1 fruit fly cellular context compared by ENCODE assay signal in genomic region chr3R:5587863-5588519, dm6.
TF ChIP-seq lines count a peak whose summit lies in the region.

Gene CG2926, minus strand, starts transcription at chr3R:5588380.

TF ChIP-seq in whole organism, embryonic, 481 proteins besides CTCF, POLR2A, EP300 and RAD21 (continued from another document and continues in another):
- peak; percentile 71 for TF ChIP-seq pzg (GFP tag; optimal IDR thresholded peaks at IDR 0.05; lab: Kevin White, UChicago)
- TF ChIP-seq vvl (GFP tag; IDR thresholded peaks at IDR 0.05; lab: Robert Waterston, UW), result peak; percentile 51
- peak; percentile 91 for TF ChIP-seq mld (GFP tag; IDR thresholded peaks at IDR 0.05; lab: Robert Waterston, UW; ENCODE audit: partially characterized antibody)
- TF ChIP-seq sqz (GFP tag; optimal IDR thresholded peaks at IDR 0.05; lab: Kevin White, UChicago), result no peak
- no peak for TF ChIP-seq ap (GFP tag; IDR thresholded peaks at IDR 0.05; lab: Robert Waterston, UW)
- TF ChIP-seq unpg (GFP tag; optimal IDR thresholded peaks at IDR 0.05; lab: Kevin White, UChicago), result no peak
- no peak for TF ChIP-seq kni (GFP tag; optimal IDR thresholded peaks at IDR 0.05; lab: Kevin White, UChicago)
- no peak for TF ChIP-seq Doc2 (GFP tag; IDR thresholded peaks at IDR 0.05; lab: Robert Waterston, UW)
- TF ChIP-seq rib (GFP tag; IDR thresholded peaks at IDR 0.05; lab: Robert Waterston, UW), result peak; percentile 57
- TF ChIP-seq CG30431 (GFP tag; optimal IDR thresholded peaks at IDR 0.05; lab: Kevin White, UChicago), result no peak
- no peak for TF ChIP-seq CG10209 (GFP tag; optimal IDR thresholded peaks at IDR 0.05; lab: Kevin White, UChicago)
- TF ChIP-seq slbo (GFP tag; IDR thresholded peaks at IDR 0.05; lab: Robert Waterston, UW), result peak; percentile 72
- no peak for TF ChIP-seq MTF-1 (GFP tag; optimal IDR thresholded peaks at IDR 0.05; lab: Kevin White, UChicago; ENCODE audit: borderline replicate concordance)
- peak; percentile 62 for TF ChIP-seq CG6272 (GFP tag; IDR thresholded peaks at IDR 0.05; lab: Robert Waterston, UW)
- peak; percentile 69 for TF ChIP-seq lilli (GFP tag; optimal IDR thresholded peaks at IDR 0.05; lab: Kevin White, UChicago)
- TF ChIP-seq Lhr (GFP tag; optimal IDR thresholded peaks at IDR 0.05; lab: Kevin White, UChicago), result no peak
- TF ChIP-seq CG6854 (GFP tag; optimal IDR thresholded peaks at IDR 0.05; lab: Kevin White, UChicago), result no peak
- no peak for TF ChIP-seq CG18476 (GFP tag; optimal IDR thresholded peaks at IDR 0.05; lab: Kevin White, UChicago)
- no peak for TF ChIP-seq Abd-B (GFP tag; optimal IDR thresholded peaks at IDR 0.05; lab: Kevin White, UChicago)
- peak; percentile 58 for TF ChIP-seq Atf6 (GFP tag; IDR thresholded peaks at IDR 0.05; lab: Robert Waterston, UW)
- no peak for TF ChIP-seq aop (GFP tag; IDR thresholded peaks at IDR 0.05; lab: Robert Waterston, UW)
- peak; percentile 13 for TF ChIP-seq tx (GFP tag; optimal IDR thresholded peaks at IDR 0.05; lab: Kevin White, UChicago)
- TF ChIP-seq inv (GFP tag; IDR thresholded peaks at IDR 0.05; lab: Robert Waterston, UW; ENCODE audit: partially characterized antibody), result peak; percentile 84
- TF ChIP-seq exex (tag; optimal IDR thresholded peaks at IDR 0.05; lab: Kevin White, UChicago), result no peak
- peak; percentile 80 for TF ChIP-seq CG34224 (GFP tag; IDR thresholded peaks at IDR 0.05; lab: Robert Waterston, UW; ENCODE audit: partially characterized antibody)
- TF ChIP-seq H2.0 (GFP tag; IDR thresholded peaks at IDR 0.05; lab: Robert Waterston, UW), result no peak
- peak; percentile 65 for TF ChIP-seq CG3995 (GFP tag; optimal IDR thresholded peaks at IDR 0.05; lab: Kevin White, UChicago)
- TF ChIP-seq so (GFP tag; IDR thresholded peaks at IDR 0.05; lab: Robert Waterston, UW), result no peak
- no peak for TF ChIP-seq klu (GFP tag; IDR thresholded peaks at IDR 0.05; lab: Robert Waterston, UW)
- no peak for TF ChIP-seq dati (GFP tag; IDR thresholded peaks at IDR 0.05; lab: Robert Waterston, UW)
- TF ChIP-seq tup (GFP tag; optimal IDR thresholded peaks at IDR 0.05; lab: Kevin White, UChicago), result no peak
- peak in 1 of 2 experiments; percentile 25 for TF ChIP-seq dpn (GFP tag; optimal IDR thresholded peaks at IDR 0.05; lab: Kevin White, UChicago)
- TF ChIP-seq sim (GFP tag; IDR thresholded peaks at IDR 0.05; lab: Robert Waterston, UW), result no peak
- peak; percentile 68 for TF ChIP-seq CG2129 (GFP tag; IDR thresholded peaks at IDR 0.05; lab: Robert Waterston, UW; ENCODE audit: partially characterized antibody)
- TF ChIP-seq HLH3B (GFP tag; IDR thresholded peaks at IDR 0.05; lab: Robert Waterston, UW), result 0 out of 2 replicates have a peak, but pooled peaks have one; percentile 6
- TF ChIP-seq CG14667 (GFP tag; IDR thresholded peaks at IDR 0.05; lab: Robert Waterston, UW), result no peak
- no peak for TF ChIP-seq Blimp-1 (GFP tag; optimal IDR thresholded peaks at IDR 0.05; lab: Kevin White, UChicago)
- TF ChIP-seq seq (GFP tag; IDR thresholded peaks at IDR 0.05; lab: Robert Waterston, UW), result no peak
- TF ChIP-seq hbn (GFP tag; IDR thresholded peaks at IDR 0.05; lab: Robert Waterston, UW; ENCODE audit: partially characterized antibody), result peak; percentile 83
- TF ChIP-seq bab2 (GFP tag; optimal IDR thresholded peaks at IDR 0.05; lab: Kevin White, UChicago), result no peak
- TF ChIP-seq CG1647 (GFP tag; optimal IDR thresholded peaks at IDR 0.05; lab: Kevin White, UChicago), result no peak
- peak; percentile 63 for TF ChIP-seq CG15514 (GFP tag; optimal IDR thresholded peaks at IDR 0.05; lab: Kevin White, UChicago)
- TF ChIP-seq crol (GFP tag; IDR thresholded peaks at IDR 0.05; lab: Robert Waterston, UW), result 0 out of 2 replicates have a peak, but pooled peaks have one; percentile 15
- TF ChIP-seq slp2 (GFP tag; optimal IDR thresholded peaks at IDR 0.05; lab: Kevin White, UChicago), result no peak
- TF ChIP-seq HHEX (GFP tag; optimal IDR thresholded peaks at IDR 0.05; lab: Kevin White, UChicago), result no peak
- TF ChIP-seq CG9876 (GFP tag; optimal IDR thresholded peaks at IDR 0.05; lab: Kevin White, UChicago), result peak; percentile 53
- TF ChIP-seq sd (tag; optimal IDR thresholded peaks at IDR 0.05; lab: Kevin White, UChicago), result no peak
- no peak for TF ChIP-seq CG1832 (GFP tag; optimal IDR thresholded peaks at IDR 0.05; lab: Kevin White, UChicago)
- TF ChIP-seq fru (optimal IDR thresholded peaks at IDR 0.05; lab: Kevin White, UChicago), result no peak
- peak; percentile 59 for TF ChIP-seq sna (GFP tag; IDR thresholded peaks at IDR 0.05; lab: Robert Waterston, UW; ENCODE audit: partially characterized antibody)
- TF ChIP-seq hb (GFP tag; IDR thresholded peaks at IDR 0.05; lab: Robert Waterston, UW; ENCODE audit: partially characterized antibody), result peak; percentile 84
- peak; percentile 94 for TF ChIP-seq CG5245 (GFP tag; optimal IDR thresholded peaks at IDR 0.05; lab: Kevin White, UChicago)
- TF ChIP-seq Bgb (GFP tag; IDR thresholded peaks at IDR 0.05; lab: Robert Waterston, UW; ENCODE audit: partially characterized antibody), result peak; percentile 94
- no peak for TF ChIP-seq disco-r (GFP tag; optimal IDR thresholded peaks at IDR 0.05; lab: Kevin White, UChicago)
- 0 out of 2 replicates have a peak, but pooled peaks have one; percentile 5 for TF ChIP-seq ttk (GFP tag; IDR thresholded peaks at IDR 0.05; lab: Robert Waterston, UW)
- peak; percentile 55 for TF ChIP-seq chm (GFP tag; IDR thresholded peaks at IDR 0.05; lab: Robert Waterston, UW)
- peak; percentile 74; the same call in 2 of the 3 replicates for TF ChIP-seq Doc3 (GFP tag; IDR thresholded peaks at IDR 0.05; lab: Robert Waterston, UW; ENCODE audit: partially characterized antibody)
- TF ChIP-seq CG4360 (GFP tag; IDR thresholded peaks at IDR 0.05; lab: Robert Waterston, UW), result no peak
- TF ChIP-seq fu2 (GFP tag; optimal IDR thresholded peaks at IDR 0.05; lab: Kevin White, UChicago), result peak; percentile 40
- TF ChIP-seq Bdp1 (GFP tag; optimal IDR thresholded peaks at IDR 0.05; lab: Kevin White, UChicago), result no peak
- no peak for TF ChIP-seq CG1024 (GFP tag; IDR thresholded peaks at IDR 0.05; lab: Robert Waterston, UW)
- no peak for TF ChIP-seq wor (GFP tag; IDR thresholded peaks at IDR 0.05; lab: Robert Waterston, UW)
- no peak for TF ChIP-seq hth (optimal IDR thresholded peaks at IDR 0.05; lab: Kevin White, UChicago)
- no peak for TF ChIP-seq CG12236 (GFP tag; optimal IDR thresholded peaks at IDR 0.05; lab: Kevin White, UChicago)
- TF ChIP-seq CG15601 (tag; optimal IDR thresholded peaks at IDR 0.05; lab: Kevin White, UChicago), result no peak
- TF ChIP-seq HLH4C (GFP tag; IDR thresholded peaks at IDR 0.05; lab: Robert Waterston, UW; ENCODE audit: partially characterized antibody), result peak; percentile 84
- TF ChIP-seq CG17829 (tag; optimal IDR thresholded peaks at IDR 0.05; lab: Kevin White, UChicago), result peak; percentile 57
- peak; percentile 64 for TF ChIP-seq Dp (GFP tag; optimal IDR thresholded peaks at IDR 0.05; lab: Kevin White, UChicago)
- TF ChIP-seq CG2116 (GFP tag; optimal IDR thresholded peaks at IDR 0.05; lab: Kevin White, UChicago), result peak; percentile 69
- no peak for TF ChIP-seq Ssrp (tag; optimal IDR thresholded peaks at IDR 0.05; lab: Kevin White, UChicago)
- no peak for TF ChIP-seq CG15011 (GFP tag; optimal IDR thresholded peaks at IDR 0.05; lab: Kevin White, UChicago)
- TF ChIP-seq ham (GFP tag; IDR thresholded peaks at IDR 0.05; lab: Robert Waterston, UW), result no peak
- no peak for TF ChIP-seq CG10565 (GFP tag; optimal IDR thresholded peaks at IDR 0.05; lab: Kevin White, UChicago)
- no peak for TF ChIP-seq Vsx1 (GFP tag; optimal IDR thresholded peaks at IDR 0.05; lab: Kevin White, UChicago)
- TF ChIP-seq mam (GFP tag; optimal IDR thresholded peaks at IDR 0.05; lab: Kevin White, UChicago), result peak; percentile 70
- TF ChIP-seq gro (GFP tag; optimal IDR thresholded peaks at IDR 0.05; lab: Kevin White, UChicago), result no peak
- peak; percentile 89 for TF ChIP-seq Scr (GFP tag; IDR thresholded peaks at IDR 0.05; lab: Robert Waterston, UW; ENCODE audit: partially characterized antibody)
- TF ChIP-seq gsb (GFP tag; IDR thresholded peaks at IDR 0.05; lab: Robert Waterston, UW), result 0 out of 2 replicates have a peak, but pooled peaks have one; percentile 5
- no peak for TF ChIP-seq grau (tag; optimal IDR thresholded peaks at IDR 0.05; lab: Kevin White, UChicago)
- no peak for TF ChIP-seq Hr39 (optimal IDR thresholded peaks at IDR 0.05; lab: Kevin White, UChicago)
- no peak for TF ChIP-seq bowl (GFP tag; IDR thresholded peaks at IDR 0.05; lab: Robert Waterston, UW)
- peak; percentile 28 for TF ChIP-seq kay (GFP tag; optimal IDR thresholded peaks at IDR 0.05; lab: Kevin White, UChicago)
- TF ChIP-seq CG11398 (GFP tag; optimal IDR thresholded peaks at IDR 0.05; lab: Kevin White, UChicago), result no peak
- peak; percentile 9 for TF ChIP-seq CG8944 (GFP tag; optimal IDR thresholded peaks at IDR 0.05; lab: Kevin White, UChicago)
- peak; percentile 26; the same call in 1 of the 2 replicates for TF ChIP-seq CG11247 (GFP tag; IDR thresholded peaks at IDR 0.05; lab: Robert Waterston, UW)
- TF ChIP-seq Xrp1 (GFP tag; IDR thresholded peaks at IDR 0.05; lab: Robert Waterston, UW), result 0 out of 2 replicates have a peak, but pooled peaks have one; percentile 15
- no peak for TF ChIP-seq Sox102F (GFP tag; optimal IDR thresholded peaks at IDR 0.05; lab: Kevin White, UChicago)
- peak; percentile 35 for TF ChIP-seq CG17912 (GFP tag; optimal IDR thresholded peaks at IDR 0.05; lab: Kevin White, UChicago)
- TF ChIP-seq CG3407 (GFP tag; optimal IDR thresholded peaks at IDR 0.05; lab: Kevin White, UChicago), result no peak
- TF ChIP-seq Antp (GFP tag; optimal IDR thresholded peaks at IDR 0.05; lab: Kevin White, UChicago), result peak; percentile 16
- peak; percentile 41 for TF ChIP-seq HmgD (GFP tag; optimal IDR thresholded peaks at IDR 0.05; lab: Kevin White, UChicago)
- TF ChIP-seq CG14014 (GFP tag; IDR thresholded peaks at IDR 0.05; lab: Robert Waterston, UW), result peak; percentile 43; the same call in 1 of the 2 replicates
- TF ChIP-seq CG11085 (GFP tag; IDR thresholded peaks at IDR 0.05; lab: Robert Waterston, UW), result peak; percentile 30; the same call in 1 of the 2 replicates
- no peak for TF ChIP-seq p53 (GFP tag; optimal IDR thresholded peaks at IDR 0.05; lab: Kevin White, UChicago)
- TF ChIP-seq Hmr (GFP tag; optimal IDR thresholded peaks at IDR 0.05; lab: Kevin White, UChicago), result no peak
- TF ChIP-seq CG10366 (GFP tag; IDR thresholded peaks at IDR 0.05; lab: Robert Waterston, UW), result no peak
- 0 out of 3 replicates have a peak, but pooled peaks have one; percentile 20 for TF ChIP-seq Optix (GFP tag; IDR thresholded peaks at IDR 0.05; lab: Robert Waterston, UW)
- no peak for TF ChIP-seq gce (GFP tag; IDR thresholded peaks at IDR 0.05; lab: Robert Waterston, UW)
- no peak for TF ChIP-seq CG16815 (GFP tag; optimal IDR thresholded peaks at IDR 0.05; lab: Kevin White, UChicago)
- no peak for TF ChIP-seq nau (GFP tag; optimal IDR thresholded peaks at IDR 0.05; lab: Kevin White, UChicago)
- TF ChIP-seq da (GFP tag; optimal IDR thresholded peaks at IDR 0.05; lab: Kevin White, UChicago), result no peak
- TF ChIP-seq dmrt11E (tag; optimal IDR thresholded peaks at IDR 0.05; lab: Kevin White, UChicago), result peak; percentile 25
- TF ChIP-seq CoRest (tag; optimal IDR thresholded peaks at IDR 0.05; lab: Kevin White, UChicago), result no peak
- TF ChIP-seq her (GFP tag; optimal IDR thresholded peaks at IDR 0.05; lab: Kevin White, UChicago), result peak; percentile 55
- no peak for TF ChIP-seq gem (tag; optimal IDR thresholded peaks at IDR 0.05; lab: Kevin White, UChicago)
- no peak for TF ChIP-seq CG6689 (GFP tag; IDR thresholded peaks at IDR 0.05; lab: Robert Waterston, UW)
- no peak for TF ChIP-seq grn (GFP tag; optimal IDR thresholded peaks at IDR 0.05; lab: Kevin White, UChicago)
- no peak for TF ChIP-seq CG31441 (GFP tag; IDR thresholded peaks at IDR 0.05; lab: Robert Waterston, UW)
- peak; percentile 81 for TF ChIP-seq CG30020 (tag; optimal IDR thresholded peaks at IDR 0.05; lab: Kevin White, UChicago)
- peak in 1 of 2 experiments; percentile 33 for TF ChIP-seq crp (GFP tag; optimal IDR thresholded peaks at IDR 0.05; lab: Kevin White, UChicago)
- TF ChIP-seq Side (GFP tag; optimal IDR thresholded peaks at IDR 0.05; lab: Kevin White, UChicago), result peak; percentile 21
- peak; percentile 26 for TF ChIP-seq gfzf (GFP tag; optimal IDR thresholded peaks at IDR 0.05; lab: Kevin White, UChicago)
- no peak for TF ChIP-seq otp (GFP tag; IDR thresholded peaks at IDR 0.05; lab: Robert Waterston, UW)
- no peak for TF ChIP-seq schlank (tag; optimal IDR thresholded peaks at IDR 0.05; lab: Kevin White, UChicago)
- TF ChIP-seq z (GFP tag; IDR thresholded peaks at IDR 0.05; lab: Robert Waterston, UW), result no peak
- peak; percentile 26 for TF ChIP-seq trem (tag; optimal IDR thresholded peaks at IDR 0.05; lab: Kevin White, UChicago)
- TF ChIP-seq vfl (GFP tag; optimal IDR thresholded peaks at IDR 0.05; lab: Kevin White, UChicago), result peak; percentile 38
- peak; percentile 54 for TF ChIP-seq CG6254 (GFP tag; optimal IDR thresholded peaks at IDR 0.05; lab: Kevin White, UChicago)
- no peak for TF ChIP-seq CG18619 (GFP tag; optimal IDR thresholded peaks at IDR 0.05; lab: Kevin White, UChicago)
- peak; percentile 81 for TF ChIP-seq vnd (GFP tag; IDR thresholded peaks at IDR 0.05; lab: Robert Waterston, UW; ENCODE audit: partially characterized antibody)
- TF ChIP-seq CG13287 (GFP tag; IDR thresholded peaks at IDR 0.05; lab: Robert Waterston, UW; ENCODE audit: partially characterized antibody), result peak; percentile 91
- TF ChIP-seq CG17186 (GFP tag; optimal IDR thresholded peaks at IDR 0.05; lab: Kevin White, UChicago), result peak; percentile 76
- no peak for TF ChIP-seq peb (GFP tag; IDR thresholded peaks at IDR 0.05; lab: Robert Waterston, UW)
- TF ChIP-seq CG11723 (GFP tag; optimal IDR thresholded peaks at IDR 0.05; lab: Kevin White, UChicago), result no peak
- TF ChIP-seq CG5180 (GFP tag; optimal IDR thresholded peaks at IDR 0.05; lab: Kevin White, UChicago), result no peak
- peak; percentile 37 for TF ChIP-seq nmo (GFP tag; optimal IDR thresholded peaks at IDR 0.05; lab: Kevin White, UChicago)
- peak; percentile 66 for TF ChIP-seq CG12155 (GFP tag; optimal IDR thresholded peaks at IDR 0.05; lab: Kevin White, UChicago)
- TF ChIP-seq Dref (GFP tag; IDR thresholded peaks at IDR 0.05; lab: Robert Waterston, UW), result peak; percentile 81
- TF ChIP-seq CG31388 (GFP tag; optimal IDR thresholded peaks at IDR 0.05; lab: Kevin White, UChicago), result no peak
- no peak for TF ChIP-seq zen (tag; optimal IDR thresholded peaks at IDR 0.05; lab: Kevin White, UChicago)
- TF ChIP-seq CG15479 (GFP tag; optimal IDR thresholded peaks at IDR 0.05; lab: Kevin White, UChicago), result no peak
- TF ChIP-seq CG10321 (GFP tag; IDR thresholded peaks at IDR 0.05; lab: Robert Waterston, UW), result no peak
- TF ChIP-seq Oli (tag; optimal IDR thresholded peaks at IDR 0.05; lab: Kevin White, UChicago), result no peak
